Fruit fly (Drosophila melanogaster) whole organism, embryonic: ENCODE data around the gene prg.
A peak's percentile ranks its signal among the peaks of the same experiment; 100 is the strongest.

Experiments used
- Atf-2 ChIP-seq: fragments of 200-800 bp; sonication (Bioruptor generic); optimal IDR thresholded peaks from 2 replicates; lab custom pipeline; 2016; ENCODE audit warnings: missing biosample characterization, missing genetic modification characterization
- CG11504 ChIP-seq: fragments of 200-800 bp; sonication (Bioruptor generic); optimal IDR thresholded peaks from 3 replicates; lab custom pipeline; 2019; ENCODE audit warnings: missing biosample characterization, mild to moderate bottlenecking, missing genetic modification characterization, moderate library complexity
- CG11695 ChIP-seq: fragments of 200-800 bp; sonication (Bioruptor generic); IDR thresholded peaks from 3 replicates; pipeline ENCODE4 v1.3.6; 2022; ENCODE audit warnings: missing biosample characterization, missing genetic modification characterization
- CG12391 ChIP-seq: fragments of 200-800 bp; sonication (Bioruptor generic); optimal IDR thresholded peaks from 3 replicates; lab custom pipeline; 2018; ENCODE audit warnings: missing biosample characterization, mild to moderate bottlenecking, missing genetic modification characterization, moderate library complexity
- CG12659 ChIP-seq: fragments of 200-800 bp; sonication (Bioruptor generic); optimal IDR thresholded peaks from 3 replicates; lab custom pipeline; 2017; ENCODE audit warnings: mild to moderate bottlenecking, missing biosample characterization, missing genetic modification reagents, missing genetic modification characterization
- CG13424 ChIP-seq: fragments of 200-800 bp; sonication (Bioruptor generic); optimal IDR thresholded peaks from 2 replicates; lab custom pipeline; 2019; ENCODE audit warnings: missing biosample characterization, mild to moderate bottlenecking, missing genetic modification characterization, moderate library complexity
- CG15269 ChIP-seq: fragments of 200-800 bp; sonication (Bioruptor generic); optimal IDR thresholded peaks from 2 replicates; lab custom pipeline; 2018; ENCODE audit warnings: missing biosample characterization, mild to moderate bottlenecking, missing genetic modification characterization, moderate library complexity
- CG30403 ChIP-seq: fragments of 200-800 bp; sonication (Bioruptor generic); optimal IDR thresholded peaks from 3 replicates; lab custom pipeline; 2016; ENCODE audit warnings: missing biosample characterization, missing genetic modification characterization
- CG31365 ChIP-seq: fragments of 200-800 bp; sonication (Bioruptor generic); optimal IDR thresholded peaks from 2 replicates; lab custom pipeline; 2018; ENCODE audit warnings: missing biosample characterization, mild to moderate bottlenecking, missing genetic modification characterization
- CG3281 ChIP-seq: fragments of 200-800 bp; sonication (Bioruptor generic); optimal IDR thresholded peaks from 3 replicates; lab custom pipeline; 2017; ENCODE audit warnings: missing biosample characterization, mild to moderate bottlenecking, missing genetic modification characterization
- CG42726 ChIP-seq: fragments of 200-800 bp; sonication (Bioruptor generic); IDR thresholded peaks from 2 replicates; pipeline ENCODE4 v1.3.6; 2022; ENCODE audit warnings: missing biosample characterization, missing genetic modification characterization; ENCODE audit not compliant: partially characterized antibody
- CG4360 ChIP-seq: fragments of 200-800 bp; sonication (Bioruptor generic); IDR thresholded peaks from 2 replicates; pipeline ENCODE4 v1.3.6; 2022; ENCODE audit warnings: missing biosample characterization, missing genetic modification characterization
- CG7839 ChIP-seq: fragments of 200-800 bp; sonication (Bioruptor generic); optimal IDR thresholded peaks from 3 replicates; lab custom pipeline; 2018; ENCODE audit warnings: missing biosample characterization, mild to moderate bottlenecking, missing genetic modification characterization, moderate library complexity
- CG8281 ChIP-seq: fragments of 200-800 bp; sonication (Bioruptor generic); optimal IDR thresholded peaks from 2 replicates; lab custom pipeline; 2018; ENCODE audit warnings: missing biosample characterization, mild to moderate bottlenecking, missing genetic modification characterization, moderate library complexity
- CG9932 ChIP-seq: fragments of 200-800 bp; sonication (Bioruptor generic); IDR thresholded peaks from 2 replicates; pipeline ENCODE4 v1.3.6; 2022; ENCODE audit warnings: missing biosample characterization, missing genetic modification characterization
- CoRest ChIP-seq: fragments of 200-800 bp; sonication (Bioruptor generic); optimal IDR thresholded peaks from 3 replicates; lab custom pipeline; 2018; ENCODE audit warnings: missing biosample characterization, mild to moderate bottlenecking, missing genetic modification characterization, moderate library complexity
- D19B ChIP-seq: fragments of 200-800 bp; sonication (Bioruptor generic); optimal IDR thresholded peaks from 2 replicates; lab custom pipeline; 2017; ENCODE audit warnings: missing biosample characterization, mild to moderate bottlenecking, missing genetic modification characterization
- Ets65A ChIP-seq: fragments of 200-800 bp; sonication (Bioruptor generic); peaks from one replicate; lab custom pipeline; 2016; ENCODE audit warnings: missing biosample characterization, missing genetic modification characterization
- Hey ChIP-seq: fragments of 200-800 bp; sonication (Bioruptor generic); optimal IDR thresholded peaks from 3 replicates; lab custom pipeline; 2018; ENCODE audit warnings: missing biosample characterization, mild to moderate bottlenecking, missing genetic modification characterization
- Kr ChIP-seq: fragments of 200-800 bp; sonication (Bioruptor generic); optimal IDR thresholded peaks from 2 replicates; lab custom pipeline; 2017; ENCODE audit warnings: missing biosample characterization, mild to moderate bottlenecking, missing genetic modification characterization
- Med ChIP-seq: fragments of 200-800 bp; sonication (Bioruptor generic); peaks from one replicate; lab custom pipeline; 2016; ENCODE audit warnings: missing biosample characterization, missing genetic modification characterization, mild to moderate bottlenecking, inconsistent platforms, moderate library complexity
- Nf-YB ChIP-seq: fragments of 200-800 bp; sonication (Bioruptor generic); optimal IDR thresholded peaks from 3 replicates; lab custom pipeline; 2019; ENCODE audit warnings: missing biosample characterization, mild to moderate bottlenecking, missing genetic modification characterization, moderate library complexity
- Oli ChIP-seq: fragments of 200-800 bp; sonication (Bioruptor generic); optimal IDR thresholded peaks from 2 replicates; lab custom pipeline; 2018; ENCODE audit warnings: missing biosample characterization, mild to moderate bottlenecking, missing genetic modification characterization, moderate library complexity
- PHDP ChIP-seq: fragments of 200-800 bp; sonication (Bioruptor generic); optimal IDR thresholded peaks from 3 replicates; lab custom pipeline; 2018; ENCODE audit warnings: missing biosample characterization, mild to moderate bottlenecking, missing genetic modification characterization, moderate library complexity
- Rfx ChIP-seq: fragments of 200-800 bp; sonication (Bioruptor generic); IDR thresholded peaks from 2 replicates; pipeline ENCODE4 v1.3.6; 2022; ENCODE audit warnings: missing biosample characterization, missing genetic modification characterization
- Sin3A ChIP-seq: fragments of >200 bp; optimal IDR thresholded peaks from 2 replicates; lab custom pipeline; 2018
- Sox102F ChIP-seq: fragments of 200-800 bp; sonication (Bioruptor generic); optimal IDR thresholded peaks from 2 replicates; lab custom pipeline; 2018; ENCODE audit warnings: missing biosample characterization, mild to moderate bottlenecking, missing genetic modification characterization, moderate library complexity
- Trl ChIP-seq, 3 experiments: fragments of >200 bp in 2 of 3; fragments of 200-800 bp in 1 of 3; sonication (Bioruptor generic) in 1 of 3; optimal IDR thresholded peaks; 2 replicates in 1 of 3; 3 replicates in 2 of 3; lab custom pipeline; 2016 to 2017; ENCODE audit warnings: missing biosample characterization in 1 of 3, missing genetic modification characterization in 1 of 3
- az2 ChIP-seq: fragments of 200-800 bp; sonication (Bioruptor generic); optimal IDR thresholded peaks from 3 replicates; lab custom pipeline; 2016; ENCODE audit warnings: missing biosample characterization, missing genetic modification characterization
- bsh ChIP-seq, 2 experiments: fragments of 200-800 bp; sonication (Bioruptor generic); optimal IDR thresholded peaks; 2 replicates each; lab custom pipeline; 2017 to 2018; ENCODE audit warnings: mild to moderate bottlenecking in 2 of 2, missing biosample characterization in 2 of 2, missing genetic modification characterization in 2 of 2, moderate library complexity in 1 of 2
- chm ChIP-seq: fragments of 200-800 bp; sonication (Bioruptor generic); IDR thresholded peaks from 2 replicates; pipeline ENCODE4 v1.3.6; 2022; ENCODE audit warnings: missing biosample characterization, missing genetic modification characterization
- ftz-f1 ChIP-seq: fragments of 200-800 bp; sonication (Bioruptor generic); optimal IDR thresholded peaks from 2 replicates; lab custom pipeline; 2016; ENCODE audit warnings: missing biosample characterization, missing genetic modification characterization
- gce ChIP-seq: fragments of 200-800 bp; sonication (Bioruptor generic); IDR thresholded peaks from 3 replicates; pipeline ENCODE4 v1.3.6; 2022; ENCODE audit warnings: missing biosample characterization, missing genetic modification characterization
- gem ChIP-seq: fragments of 200-800 bp; sonication (Bioruptor generic); optimal IDR thresholded peaks from 2 replicates; lab custom pipeline; 2019; ENCODE audit warnings: missing biosample characterization, mild to moderate bottlenecking, missing genetic modification characterization, moderate library complexity
- grau ChIP-seq: fragments of 200-800 bp; optimal IDR thresholded peaks from 3 replicates; lab custom pipeline; 2019; ENCODE audit warnings: missing biosample characterization, mild to moderate bottlenecking, missing genetic modification characterization, moderate library complexity
- kni ChIP-seq: fragments of 200-800 bp; sonication (Bioruptor generic); optimal IDR thresholded peaks from 3 replicates; lab custom pipeline; 2017; ENCODE audit warnings: mild to moderate bottlenecking, missing biosample characterization, missing genetic modification reagents, missing genetic modification characterization
- lmd ChIP-seq: fragments of 200-800 bp; sonication (Bioruptor generic); IDR thresholded peaks from 2 replicates; pipeline ENCODE4 v1.3.6; 2022; ENCODE audit warnings: missing biosample characterization, missing genetic modification characterization
- nom ChIP-seq: fragments of 200-800 bp; sonication (Bioruptor generic); optimal IDR thresholded peaks from 2 replicates; lab custom pipeline; 2017; ENCODE audit warnings: missing biosample characterization, missing genetic modification characterization, mild to moderate bottlenecking, moderate library complexity, missing genetic modification reagents
- row ChIP-seq: fragments of 200-800 bp; sonication (Bioruptor generic); IDR thresholded peaks from 3 replicates; pipeline ENCODE4 v1.3.6; 2022; ENCODE audit warnings: missing biosample characterization, missing genetic modification characterization
- sens ChIP-seq: fragments of 200-800 bp; sonication (Bioruptor generic); peaks from one replicate; lab custom pipeline; 2016; ENCODE audit warnings: missing biosample characterization, missing genetic modification characterization
- yki ChIP-seq: fragments of >200 bp; optimal IDR thresholded peaks from 3 replicates; lab custom pipeline; 2018
- z ChIP-seq: fragments of 200-800 bp; sonication (Bioruptor generic); IDR thresholded peaks from 3 replicates; pipeline ENCODE4 v1.3.6; 2022; ENCODE audit warnings: missing biosample characterization, missing genetic modification characterization
- zen2 ChIP-seq: fragments of 200-800 bp; sonication (Bioruptor generic); IDR thresholded peaks from 3 replicates; pipeline ENCODE4 v1.3.6; 2022; ENCODE audit warnings: missing biosample characterization, missing genetic modification characterization; ENCODE audit not compliant: partially characterized antibody

prg gene

dm6 chr2L:8420259-8420930 is 43.9 kb upstream of the prg start:
- TF ChIP-seq chm (peak; percentile 31; the same call in 1 of the 2 replicates), row (GFP tag; lab: Robert Waterston, UW) (peak; percentile 42; the same call in 2 of the 3 replicates), CG11695 (GFP tag; lab: Robert Waterston, UW) (no peak), CG7839 (tag; lab: Kevin White, UChicago) (peak; percentile 7), CG4360 (GFP tag; lab: Robert Waterston, UW) (0 out of 2 replicates have a peak, but pooled peaks have one; percentile 28), CG30403 (GFP tag; lab: Kevin White, UChicago) (peak; percentile 8), Sox102F (GFP tag; lab: Kevin White, UChicago) (peak; percentile 13), gem (tag; lab: Kevin White, UChicago) (peak; percentile 45), CG42726 (GFP tag; lab: Robert Waterston, UW) (no peak), Med (GFP tag; lab: Kevin White, UChicago) (peak; percentile 62), CoRest (peak; percentile 16), lmd (no peak), CG12659 (GFP tag; lab: Kevin White, UChicago) (peak; percentile 3), CG9932 (GFP tag; lab: Robert Waterston, UW) (peak; percentile 6; the same call in 1 of the 2 replicates), CG13424 (tag; lab: Kevin White, UChicago) (no peak), Trl (optimal IDR thresholded peaks at IDR 0.05; lab: Kevin White, UChicago) (peak; percentile 78), Trl (GFP tag; optimal IDR thresholded peaks at IDR 0.05; lab: Kevin White, UChicago) (no peak), CG15269 (tag; lab: Kevin White, UChicago) (peak; percentile 8), ftz-f1 (GFP tag; lab: Kevin White, UChicago) (no peak), Oli (tag; lab: Kevin White, UChicago) (peak; percentile 17), grau (tag; lab: Kevin White, UChicago) (peak; percentile 8), nom (peak; percentile 92), D19B (peak; percentile 75), CG3281 (no peak), yki (lab: Kevin White, UChicago) (peak; percentile 14), CG12391 (peak; percentile 24), gce (no peak), PHDP (tag; lab: Kevin White, UChicago) (peak; percentile 11), Nf-YB (GFP tag; lab: Kevin White, UChicago) (no peak), Atf-2 (GFP tag; lab: Kevin White, UChicago) (no peak), sens (peak; percentile 77), az2 (GFP tag; lab: Kevin White, UChicago) (peak; percentile 5), CG11504 (tag; lab: Kevin White, UChicago) (peak; percentile 34), kni (GFP tag; lab: Kevin White, UChicago) (peak; percentile 10), Rfx (peak; percentile 27; the same call in 1 of the 2 replicates)

DNA sequence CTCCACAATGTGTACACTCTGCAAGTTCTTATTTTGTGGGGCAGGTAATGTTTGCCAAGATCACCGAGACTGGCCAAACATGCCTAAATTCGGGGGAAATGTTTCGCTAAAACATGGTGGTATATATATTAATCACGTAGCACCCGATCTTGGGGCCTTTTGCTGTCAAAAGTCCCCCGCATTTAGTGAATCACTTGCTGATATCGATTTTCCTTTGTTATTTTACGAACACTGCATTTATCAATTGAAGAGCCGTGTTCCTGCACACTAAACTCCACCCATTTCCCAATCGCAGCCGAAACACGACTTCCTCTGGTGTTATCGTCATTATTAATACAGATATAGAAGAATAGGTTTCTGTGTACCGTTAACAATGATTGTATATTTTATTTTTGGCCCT is 42.6 kb upstream of the prg start:
- no peak for TF ChIP-seq CG31365 (tag; lab: Kevin White, UChicago)
- peak; percentile 44 for TF ChIP-seq sens
- TF ChIP-seq bsh (GFP tag; optimal IDR thresholded peaks at IDR 0.05; lab: Kevin White, UChicago), result no peak
- peak; percentile 58 for TF ChIP-seq kni (GFP tag; lab: Kevin White, UChicago)

dm6 chr2L:8423047-8423446 is 41.2 kb upstream of the prg start:
- TF ChIP-seq Hey (no peak), Ets65A (GFP tag; lab: Kevin White, UChicago) (peak; percentile 3), CG8281 (tag; lab: Kevin White, UChicago) (peak; percentile 98), row (GFP tag; lab: Robert Waterston, UW) (no peak), Sin3A (lab: Kevin White, UChicago) (no peak), Kr (GFP tag; lab: Kevin White, UChicago) (no peak), Med (GFP tag; lab: Kevin White, UChicago) (peak; percentile 27), zen2 (GFP tag; lab: Robert Waterston, UW) (no peak), z (GFP tag; lab: Robert Waterston, UW) (peak; percentile 79)
